Worm (Caenorhabditis elegans): ENCODE results near the gene Y76B12C.6.

Y76B12C.6 gene

ce11 chrIV:2002290-2002689 lies 21.1 kb downstream of the Y76B12C.6 start:
- TF ChIP-seq ham-2 (GFP tag; optimal IDR thresholded peaks at IDR 0.05) (no peak), hlh-1 (tag; optimal IDR thresholded peaks at IDR 0.05) (no peak), zip-8 (tag; optimal IDR thresholded peaks at IDR 0.05) (no peak), mls-2 (tag; optimal IDR thresholded peaks at IDR 0.05) (no peak), mep-1 (tag; optimal IDR thresholded peaks at IDR 0.05) (no peak)

- no peak for TF ChIP-seq pha-4 (tag; optimal IDR thresholded peaks at IDR 0.05)
Observed at ce11 chrIV:2008920-2009319, 27.7 kb downstream of the Y76B12C.6 start.

- TF ChIP-seq mab-5 (tag; optimal IDR thresholded peaks at IDR 0.05), result no peak
- no peak for TF ChIP-seq tbx-8 (GFP tag; optimal IDR thresholded peaks at IDR 0.05)
- TF ChIP-seq lin-32 (GFP tag; optimal IDR thresholded peaks at IDR 0.05), result peak; percentile 3
- peak; percentile 76 for TF ChIP-seq nhr-237 (tag; optimal IDR thresholded peaks at IDR 0.05)
- peak; percentile 74 for TF ChIP-seq sptf-1 (tag; optimal IDR thresholded peaks at IDR 0.05)
- no peak for TF ChIP-seq elt-3 (tag; optimal IDR thresholded peaks at IDR 0.05)
- TF ChIP-seq ceh-39 (tag; optimal IDR thresholded peaks at IDR 0.05), result peak; percentile 82
- TF ChIP-seq hlh-1 (tag; optimal IDR thresholded peaks at IDR 0.05), result peak; percentile 44
- TF ChIP-seq cnd-1 (tag; optimal IDR thresholded peaks at IDR 0.05), result peak; percentile 37
- TF ChIP-seq pha-4 (tag; optimal IDR thresholded peaks at IDR 0.05), result peak; percentile 92
- peak; percentile 75 for TF ChIP-seq lsy-2 (tag; optimal IDR thresholded peaks at IDR 0.05)
- peak; percentile 78 for TF ChIP-seq lin-13 (tag; optimal IDR thresholded peaks at IDR 0.05)
- TF ChIP-seq mls-2 (tag; optimal IDR thresholded peaks at IDR 0.05), result peak; percentile 46
- no peak for TF ChIP-seq ceh-43 (GFP tag; optimal IDR thresholded peaks at IDR 0.05)
- no peak for TF ChIP-seq zip-8 (tag; optimal IDR thresholded peaks at IDR 0.05)
- peak; percentile 60 for TF ChIP-seq M03D4.4 (tag; optimal IDR thresholded peaks at IDR 0.05)
- no peak for TF ChIP-seq unc-120 (tag; optimal IDR thresholded peaks at IDR 0.05; ENCODE audit: poor library complexity, severe bottlenecking)
- TF ChIP-seq drap-1 (GFP tag; optimal IDR thresholded peaks at IDR 0.05), result peak; percentile 29
- peak; percentile 93 for TF ChIP-seq mep-1 (tag; optimal IDR thresholded peaks at IDR 0.05)
- peak; percentile 69 for TF ChIP-seq ces-1 (GFP tag; optimal IDR thresholded peaks at IDR 0.05)
- TF ChIP-seq bed-3 (GFP tag; optimal IDR thresholded peaks at IDR 0.05), result peak; percentile 12
- TF ChIP-seq ceh-83 (GFP tag; optimal IDR thresholded peaks at IDR 0.05), result peak; percentile 67
Observed at ce11 chrIV:2032946-2033411, 51.8 kb downstream of the Y76B12C.6 start, which contains the start of gene cpsf-1. TSS of gene cpsf-1 (minus strand) at chrIV:2032996.

- TF ChIP-seq unc-120 (tag; optimal IDR thresholded peaks at IDR 0.05; ENCODE audit: poor library complexity, severe bottlenecking) (no peak), drap-1 (GFP tag; optimal IDR thresholded peaks at IDR 0.05) (no peak), elt-1 (tag; optimal IDR thresholded peaks at IDR 0.05; ENCODE audit: borderline replicate concordance, insufficient read depth) (no peak), mab-5 (tag; optimal IDR thresholded peaks at IDR 0.05) (no peak), snpc-4 (tag; optimal IDR thresholded peaks at IDR 0.05) (no peak), elt-3 (tag; optimal IDR thresholded peaks at IDR 0.05) (no peak), ham-2 (GFP tag; optimal IDR thresholded peaks at IDR 0.05) (no peak), nhr-76 (tag; optimal IDR thresholded peaks at IDR 0.05) (no peak), nhr-28 (tag; optimal IDR thresholded peaks at IDR 0.05) (no peak), flh-1 (GFP tag; optimal IDR thresholded peaks at IDR 0.05) (no peak), blmp-1 (tag; optimal IDR thresholded peaks at IDR 0.05) (no peak), M03D4.4 (tag; optimal IDR thresholded peaks at IDR 0.05) (no peak), mep-1 (tag; optimal IDR thresholded peaks at IDR 0.05) (no peak)
Observed at ce11 chrIV:2036974-2037373, 55.8 kb downstream of the Y76B12C.6 start, which contains the start of the genes Y76B12C.9 and cng-2. TSS of gene Y76B12C.9 (minus strand) at chrIV:2037074. TSS of gene cng-2 (plus strand) at chrIV:2037191.

ce11 chrIV:2037497-2037896 lies 56.3 kb downstream of the Y76B12C.6 start:
- no peak for TF ChIP-seq cnd-1 (tag; optimal IDR thresholded peaks at IDR 0.05)
- no peak for TF ChIP-seq blmp-1 (tag; optimal IDR thresholded peaks at IDR 0.05)
- no peak for TF ChIP-seq mab-5 (tag; optimal IDR thresholded peaks at IDR 0.05)
